Worm (Caenorhabditis elegans): Measurements from ENCODE around the gene W03F9.9.

W03F9.9 gene

ce11 chrV:145694-146093 lies 7.0 kb downstream of the W03F9.9 start:
- no peak for TF ChIP-seq K09A11.1 (tag; optimal IDR thresholded peaks at IDR 0.05; ENCODE audit: insufficient read depth)
- TF ChIP-seq unc-42 (tag; optimal IDR thresholded peaks at IDR 0.05) = no peak
- TF ChIP-seq ttx-3 (tag; optimal IDR thresholded peaks at IDR 0.05) = no peak

ce11 chrV:150059-150458 lies 11.4 kb downstream of the W03F9.9 start:
- TF ChIP-seq ceh-48 (tag; optimal IDR thresholded peaks at IDR 0.05) = no peak
- TF ChIP-seq fkh-6 (tag; optimal IDR thresholded peaks at IDR 0.05) = no peak
- no peak for TF ChIP-seq pha-4 (tag; optimal IDR thresholded peaks at IDR 0.05)
- no peak for TF ChIP-seq ceh-34 (tag; optimal IDR thresholded peaks at IDR 0.05)
- TF ChIP-seq unc-3 (GFP tag; conservative IDR thresholded peaks at IDR 0.05) = no peak
- no peak for TF ChIP-seq unc-3 (tag; optimal IDR thresholded peaks at IDR 0.05)
- no peak for TF ChIP-seq unc-55 (GFP tag; optimal IDR thresholded peaks at IDR 0.05)
- TF ChIP-seq ceh-30 (tag; optimal IDR thresholded peaks at IDR 0.05) = no peak
- TF ChIP-seq sox-2 (GFP tag; IDR thresholded peaks at IDR 0.05) = no peak

- TF ChIP-seq nhr-232 (tag; optimal IDR thresholded peaks at IDR 0.05) (no peak), eyg-1 (tag; optimal IDR thresholded peaks at IDR 0.05) (no peak), odd-2 (tag; optimal IDR thresholded peaks at IDR 0.05) (no peak), dve-1 (tag; optimal IDR thresholded peaks at IDR 0.05) (no peak), ceh-48 (tag; optimal IDR thresholded peaks at IDR 0.05) (no peak), ceh-24 (tag; optimal IDR thresholded peaks at IDR 0.05) (no peak), C08G9.2 (tag; optimal IDR thresholded peaks at IDR 0.05) (no peak), pat-9 (tag; optimal IDR thresholded peaks at IDR 0.05) (no peak), rnt-1 (tag; optimal IDR thresholded peaks at IDR 0.05) (no peak)
These were observed 12.6 kb downstream of the W03F9.9 start, which contains the start of gene W03F9.4 for ce11 chrV:151310-151709. W03F9.4 (minus strand) TSS chrV:151388.

- TF ChIP-seq nhr-232 (tag; optimal IDR thresholded peaks at IDR 0.05) (no peak), hlh-15 (tag; optimal IDR thresholded peaks at IDR 0.05) (no peak), ceh-24 (tag; optimal IDR thresholded peaks at IDR 0.05) (no peak), ceh-9 (tag; optimal IDR thresholded peaks at IDR 0.05) (no peak), eyg-1 (tag; optimal IDR thresholded peaks at IDR 0.05) (no peak), fkh-10 (GFP tag; optimal IDR thresholded peaks at IDR 0.05) (no peak), pag-3 (tag; optimal IDR thresholded peaks at IDR 0.05; ENCODE audit: borderline replicate concordance) (no peak), pha-4 (tag; optimal IDR thresholded peaks at IDR 0.05) (no peak), ceh-45 (GFP tag; IDR thresholded peaks at IDR 0.05) (no peak), ceh-34 (tag; optimal IDR thresholded peaks at IDR 0.05) (no peak), C38D4.7 (GFP tag; optimal IDR thresholded peaks at IDR 0.05) (no peak), hlh-30 (tag; optimal IDR thresholded peaks at IDR 0.05; ENCODE audit: insufficient read depth) (no peak), ceh-6 (GFP tag; optimal IDR thresholded peaks at IDR 0.05) (no peak), ceh-2 (tag; optimal IDR thresholded peaks at IDR 0.05) (no peak), fkh-6 (tag; optimal IDR thresholded peaks at IDR 0.05) (no peak), ztf-16 (tag; optimal IDR thresholded peaks at IDR 0.05) (no peak), unc-86 (tag; optimal IDR thresholded peaks at IDR 0.05) (no peak), syd-9 (tag; optimal IDR thresholded peaks at IDR 0.05) (no peak), sox-4 (tag; optimal IDR thresholded peaks at IDR 0.05) (no peak)
These were observed 13.5 kb downstream of the W03F9.9 start for ce11 chrV:152156-152555.

- TF ChIP-seq sox-4 (tag; optimal IDR thresholded peaks at IDR 0.05) (no peak), ref-2 (tag; optimal IDR thresholded peaks at IDR 0.05) (peak; percentile 43)
These were observed 15.2 kb downstream of the W03F9.9 start for ce11 chrV:153867-154266.

All from whole organism, late embryonic.